Fruit fly (Drosophila melanogaster) whole organism, prepupa: Measurements from ENCODE around the gene Hs6st.

ENCODE experiments used
- CG16779 ChIP-seq: fragments of 200-800 bp; sonication (Bioruptor generic); optimal IDR thresholded peaks from 3 replicates; lab custom pipeline; 2017; ENCODE audit warnings: missing biosample characterization, mild to moderate bottlenecking, missing genetic modification characterization
- CG4318 ChIP-seq: fragments of 200-800 bp; sonication (Bioruptor generic); optimal IDR thresholded peaks from 3 replicates; lab custom pipeline; 2017; ENCODE audit warnings: missing biosample characterization, mild to moderate bottlenecking, missing genetic modification characterization
- CG6276 ChIP-seq: fragments of 200-800 bp; sonication (Bioruptor generic); optimal IDR thresholded peaks from 2 replicates; lab custom pipeline; 2017; ENCODE audit warnings: missing biosample characterization, mild to moderate bottlenecking, missing genetic modification characterization
- CG9139 ChIP-seq: fragments of 200-800 bp; sonication (Bioruptor generic); optimal IDR thresholded peaks from 3 replicates; lab custom pipeline; 2017; ENCODE audit warnings: missing biosample characterization, mild to moderate bottlenecking, missing genetic modification characterization
- Eip93F ChIP-seq: fragments of 200-800 bp; sonication (Bioruptor generic); optimal IDR thresholded peaks from 2 replicates; lab custom pipeline; 2016; ENCODE audit warnings: missing biosample characterization, mild to moderate bottlenecking, missing genetic modification characterization
- Gug ChIP-seq: fragments of 200-800 bp; sonication (Bioruptor generic); IDR thresholded peaks from 2 replicates; pipeline ENCODE4 v1.3.6; 2022; ENCODE audit warnings: missing biosample characterization, missing genetic modification characterization
- Hr39 ChIP-seq: fragments of 200-800 bp; sonication (Bioruptor generic); optimal IDR thresholded peaks from 2 replicates; lab custom pipeline; 2016; ENCODE audit warnings: missing biosample characterization, missing genetic modification characterization
- Hr4 ChIP-seq: fragments of 200-800 bp; sonication (Bioruptor generic); optimal IDR thresholded peaks from 3 replicates; lab custom pipeline; 2016; ENCODE audit warnings: missing biosample characterization, missing genetic modification characterization
- Lpt ChIP-seq: fragments of 200-800 bp; sonication (Bioruptor generic); optimal IDR thresholded peaks from 3 replicates; lab custom pipeline; 2016; ENCODE audit warnings: missing biosample characterization, missing genetic modification characterization
- OdsH ChIP-seq: fragments of 200-800 bp; sonication (Bioruptor generic); optimal IDR thresholded peaks from 3 replicates; lab custom pipeline; 2016; ENCODE audit warnings: missing biosample characterization, missing genetic modification characterization
- dac ChIP-seq: fragments of 200-800 bp; sonication (Bioruptor generic); optimal IDR thresholded peaks from 2 replicates; lab custom pipeline; 2017; ENCODE audit warnings: missing biosample characterization, mild to moderate bottlenecking, missing genetic modification characterization
- fd59A ChIP-seq: fragments of 200-800 bp; sonication (Bioruptor generic); optimal IDR thresholded peaks from 2 replicates; lab custom pipeline; 2017; ENCODE audit warnings: missing biosample characterization, mild to moderate bottlenecking, missing genetic modification characterization, missing genetic modification reagents
- lz ChIP-seq: fragments of 200-800 bp; sonication (Bioruptor generic); optimal IDR thresholded peaks from 3 replicates; lab custom pipeline; 2016; ENCODE audit warnings: missing biosample characterization, missing genetic modification characterization
- vri ChIP-seq: fragments of 200-800 bp; sonication (Bioruptor generic); optimal IDR thresholded peaks from 3 replicates; lab custom pipeline; 2016; ENCODE audit warnings: missing biosample characterization, mild to moderate bottlenecking, missing genetic modification characterization

DNA sequence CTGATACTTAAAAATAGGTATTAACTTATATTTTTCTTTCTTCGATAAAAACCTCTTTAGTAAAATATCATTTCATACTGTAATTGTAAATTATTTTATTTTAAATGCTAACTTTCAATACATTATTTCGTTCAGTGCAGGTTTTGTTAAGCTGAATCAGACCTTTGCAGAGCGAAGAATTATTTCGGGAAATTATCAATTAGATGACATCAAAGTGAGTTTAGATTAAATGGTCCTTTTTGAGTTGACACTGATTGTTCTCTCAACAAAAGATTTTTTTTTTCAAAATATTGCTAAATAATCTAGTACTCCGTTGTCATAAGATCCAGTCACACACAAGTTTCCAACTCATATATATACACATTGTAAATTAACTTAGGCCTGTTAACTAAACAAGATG, 34.1 kb upstream of the Hs6st start, which contains the start of the genes CG33934 and Indy-2:
- TF ChIP-seq CG16779 = no peak
- TF ChIP-seq fd59A = no peak
- no peak for TF ChIP-seq OdsH (GFP tag; lab: Kevin White, UChicago)
- no peak for TF ChIP-seq Hr4
- TF ChIP-seq vri = no peak
- TF ChIP-seq CG9139 = no peak
- TF ChIP-seq CG6276 (GFP tag; lab: Kevin White, UChicago) = no peak
- TF ChIP-seq lz = no peak
- TF ChIP-seq Lpt = no peak
- TF ChIP-seq Gug = no peak
- no peak for TF ChIP-seq Eip93F
- TF ChIP-seq CG4318 (GFP tag; lab: Kevin White, UChicago) = no peak
- no peak for TF ChIP-seq Hr39 (GFP tag; lab: Kevin White, UChicago)
- TF ChIP-seq dac (GFP tag; lab: Kevin White, UChicago) = no peak
